Worm (Caenorhabditis elegans): Measurements from ENCODE around the gene T21H3.1.

T21H3.1 gene

DNA sequence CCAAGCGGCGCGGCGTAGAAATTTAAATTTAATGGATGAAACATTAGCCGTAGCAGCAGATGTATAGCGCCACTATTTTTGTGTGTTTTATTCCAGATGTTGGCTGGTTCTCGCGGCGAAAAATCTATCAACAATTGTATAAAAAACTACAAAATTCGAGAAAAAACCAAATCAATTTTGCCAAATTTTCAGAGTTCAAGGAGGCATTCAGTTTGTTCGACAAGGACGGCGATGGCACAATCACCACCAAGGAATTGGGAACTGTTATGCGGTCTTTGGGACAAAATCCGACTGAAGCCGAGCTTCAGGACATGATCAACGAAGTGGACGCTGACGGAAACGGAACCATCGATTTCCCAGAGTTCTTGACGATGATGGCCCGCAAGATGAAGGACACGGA is 20.1 kb upstream of the T21H3.1 start:
- no peak for TF ChIP-seq sem-4 (tag; optimal IDR thresholded peaks at IDR 0.05)
- no peak for TF ChIP-seq nhr-77 (tag; optimal IDR thresholded peaks at IDR 0.05)
- TF ChIP-seq F13H6.1 (tag; optimal IDR thresholded peaks at IDR 0.05), result no peak
- TF ChIP-seq unc-62 (GFP tag; optimal IDR thresholded peaks at IDR 0.05), result no peak
- TF ChIP-seq ztf-1 (GFP tag; conservative IDR thresholded peaks at IDR 0.05), result no peak
- no peak for TF ChIP-seq peb-1 (tag; optimal IDR thresholded peaks at IDR 0.05)
- no peak for TF ChIP-seq unc-55 (GFP tag; optimal IDR thresholded peaks at IDR 0.05)
- no peak for TF ChIP-seq blmp-1 (tag; optimal IDR thresholded peaks at IDR 0.05; ENCODE audit: insufficient read depth)
- no peak for TF ChIP-seq elt-3 (tag; optimal IDR thresholded peaks at IDR 0.05)
- no peak for TF ChIP-seq ama-1 (optimal IDR thresholded peaks at IDR 0.05)
- TF ChIP-seq nhr-21 (tag; optimal IDR thresholded peaks at IDR 0.05), result no peak
- TF ChIP-seq nhr-6 (tag; optimal IDR thresholded peaks at IDR 0.05), result no peak
- no peak for TF ChIP-seq fos-1 (tag; optimal IDR thresholded peaks at IDR 0.05)

DNA sequence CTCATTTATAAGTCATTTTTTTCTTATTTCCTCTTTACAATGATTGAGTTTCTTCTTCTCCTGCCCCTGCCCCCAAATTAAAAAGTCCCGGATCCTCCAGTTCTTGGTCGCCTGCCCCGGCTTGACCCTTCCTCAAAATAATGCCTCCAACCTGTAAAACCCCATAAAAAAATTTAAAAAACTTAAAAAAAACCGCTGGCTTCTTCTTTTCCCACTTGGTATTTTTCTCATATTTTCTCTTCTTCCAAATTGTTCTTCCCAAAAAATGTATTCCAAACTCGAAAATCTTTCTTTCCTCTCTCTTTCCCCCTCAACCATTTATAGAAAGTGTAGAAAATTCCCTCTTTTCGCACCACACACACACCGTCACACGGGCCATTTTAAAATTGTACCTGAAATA is 19.1 kb upstream of the T21H3.1 start:
- no peak for TF ChIP-seq nhr-237 (tag; optimal IDR thresholded peaks at IDR 0.05)
- TF ChIP-seq Y55F3AM.14 (GFP tag; optimal IDR thresholded peaks at IDR 0.05), result peak; percentile 62
- TF ChIP-seq blmp-1 (tag; optimal IDR thresholded peaks at IDR 0.05; ENCODE audit: insufficient read depth), result no peak
- TF ChIP-seq lin-11 (tag; optimal IDR thresholded peaks at IDR 0.05), result no peak
- peak; percentile 0 for TF ChIP-seq nhr-77 (tag; optimal IDR thresholded peaks at IDR 0.05)

DNA sequence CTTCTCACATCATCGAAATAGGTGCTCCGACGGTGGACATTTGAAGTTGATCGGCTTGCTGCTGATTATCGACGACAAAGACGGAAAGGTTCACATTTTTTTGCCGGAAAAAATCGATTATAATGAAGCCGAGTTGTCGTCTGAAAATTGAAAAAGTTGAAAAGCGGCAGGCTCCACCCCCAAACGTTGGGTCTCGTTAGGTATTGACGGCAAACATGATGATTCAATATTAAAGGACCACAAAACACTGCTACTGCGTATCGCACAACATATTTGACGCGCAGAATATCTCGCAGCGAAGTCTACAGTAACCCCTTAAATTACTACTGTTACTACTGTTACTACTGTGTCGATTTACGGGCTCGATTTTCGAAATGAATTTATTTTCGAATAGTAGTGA is 18.3 kb upstream of the T21H3.1 start:
- TF ChIP-seq snpc-4 (tag; optimal IDR thresholded peaks at IDR 0.05), result no peak
- peak; percentile 14 to 27 for TF ChIP-seq lsy-2 (tag; optimal IDR thresholded peaks at IDR 0.05)
- no peak for TF ChIP-seq elt-1 (tag; optimal IDR thresholded peaks at IDR 0.05)
- peak; percentile 79 for TF ChIP-seq Y55F3AM.14 (GFP tag; optimal IDR thresholded peaks at IDR 0.05)
- no peak for TF ChIP-seq aly-2 (tag; optimal IDR thresholded peaks at IDR 0.05)
- TF ChIP-seq nhr-129 (tag; optimal IDR thresholded peaks at IDR 0.05), result peak; percentile 3
- no peak for TF ChIP-seq sma-3 (GFP tag; optimal IDR thresholded peaks at IDR 0.05)
- TF ChIP-seq ztf-1 (GFP tag; conservative IDR thresholded peaks at IDR 0.05), result no peak

DNA sequence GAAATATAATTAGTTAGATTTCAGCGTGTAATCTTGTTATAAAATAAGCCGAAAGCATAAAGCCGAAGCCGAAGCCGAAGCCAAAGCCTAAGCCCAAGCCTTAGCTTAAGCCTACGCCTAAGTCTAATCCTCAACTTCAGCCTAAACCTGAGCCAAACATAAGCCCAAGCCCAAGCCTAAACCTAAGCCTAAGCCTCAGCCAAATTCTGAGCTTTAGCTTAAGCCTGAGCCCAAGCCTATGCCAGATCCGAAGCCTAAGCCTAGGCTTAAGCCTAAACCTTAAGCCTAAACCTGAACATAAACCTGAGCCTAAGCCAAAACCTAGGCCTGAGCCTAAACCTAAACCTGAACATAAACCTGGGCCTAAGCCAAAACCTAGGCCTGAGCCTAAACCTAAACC is 15.8 kb upstream of the T21H3.1 start:
- TF ChIP-seq elt-3 (tag; optimal IDR thresholded peaks at IDR 0.05) (no peak), lsy-2 (tag; optimal IDR thresholded peaks at IDR 0.05) (no peak), zag-1 (tag; optimal IDR thresholded peaks at IDR 0.05) (no peak), lin-11 (tag; optimal IDR thresholded peaks at IDR 0.05) (no peak), ama-1 (optimal IDR thresholded peaks at IDR 0.05) (no peak), F13H6.1 (tag; optimal IDR thresholded peaks at IDR 0.05) (no peak), unc-39 (tag; optimal IDR thresholded peaks at IDR 0.05) (no peak), ztf-11 (tag; optimal IDR thresholded peaks at IDR 0.05) (no peak), ztf-1 (GFP tag; conservative IDR thresholded peaks at IDR 0.05) (no peak), blmp-1 (tag; optimal IDR thresholded peaks at IDR 0.05; ENCODE audit: insufficient read depth) (no peak), lin-39 (tag; optimal IDR thresholded peaks at IDR 0.05) (no peak), C34F6.9 (tag; optimal IDR thresholded peaks at IDR 0.05) (no peak), ZK546.5 (tag; optimal IDR thresholded peaks at IDR 0.05) (no peak)

DNA sequence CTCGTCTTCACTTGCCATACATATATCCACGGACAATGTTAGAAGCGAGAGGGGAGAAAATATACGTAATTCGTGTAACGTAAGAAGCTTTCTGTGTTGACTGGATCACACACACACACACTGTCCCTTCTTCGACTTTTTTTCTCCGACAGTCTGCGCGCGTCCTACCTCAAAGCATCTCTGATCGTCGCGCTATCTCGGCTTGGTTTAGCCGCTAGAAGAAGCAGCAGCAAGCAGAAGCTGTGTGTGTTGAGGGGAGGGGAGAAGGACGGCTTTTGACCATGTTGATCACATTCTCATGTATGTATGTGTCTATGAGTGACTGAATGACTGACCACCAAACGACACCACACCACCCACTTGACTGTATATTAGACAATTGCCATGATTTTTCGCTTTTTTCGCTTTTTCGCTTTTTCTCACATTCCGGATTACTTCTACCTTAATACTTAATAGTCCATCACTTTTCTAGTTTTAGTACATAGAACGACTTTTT is 12.3 kb upstream of the T21H3.1 start, which contains the start of gene T21H3.5:
Gene T21H3.5 (minus strand): TSS at position 98 of the 496 bp plus-strand sequence.
- no peak for TF ChIP-seq nhr-10 (tag; optimal IDR thresholded peaks at IDR 0.05)
- no peak for TF ChIP-seq elt-3 (tag; optimal IDR thresholded peaks at IDR 0.05)
- TF ChIP-seq ztf-1 (GFP tag; conservative IDR thresholded peaks at IDR 0.05), result no peak
- TF ChIP-seq nhr-6 (tag; optimal IDR thresholded peaks at IDR 0.05), result no peak
- no peak for TF ChIP-seq sma-3 (GFP tag; optimal IDR thresholded peaks at IDR 0.05)

DNA sequence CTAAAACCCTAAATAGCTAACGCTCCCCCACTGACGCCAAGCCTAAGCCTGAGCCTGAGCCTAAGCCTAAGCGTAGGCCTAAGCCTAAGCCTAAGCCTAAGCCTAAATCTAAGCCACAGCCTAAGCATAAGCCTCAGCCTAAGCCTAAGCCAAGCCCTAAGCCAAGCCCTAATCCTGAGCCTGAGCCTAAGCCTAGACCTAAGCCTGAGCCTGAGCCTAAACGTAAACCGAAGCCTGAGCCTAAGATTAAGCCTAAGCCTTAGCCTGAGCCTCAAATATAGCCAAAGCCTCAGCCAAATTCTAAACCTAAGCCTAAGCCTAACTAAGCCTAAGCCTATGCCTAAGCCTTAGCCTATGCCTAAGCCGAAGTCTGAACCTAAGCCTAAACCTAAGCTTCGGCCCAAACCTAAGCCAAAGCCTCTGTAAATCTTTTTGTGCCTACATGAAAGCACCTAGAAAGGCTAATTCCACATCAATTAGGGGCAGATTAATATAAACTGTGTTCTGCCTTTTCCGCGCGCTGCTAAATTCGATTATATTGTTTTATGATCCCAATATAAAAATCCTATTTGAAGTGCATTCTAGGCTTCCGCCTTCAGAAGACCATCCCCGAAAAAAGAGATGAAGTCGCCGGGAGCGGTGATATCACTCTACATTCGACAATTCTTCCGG is 11.3 kb upstream of the T21H3.1 start, which contains the start of gene ptr-16:
Gene ptr-16 (plus strand): TSS at position 622 of the 672 bp plus-strand sequence.
- TF ChIP-seq mbf-1 (tag; optimal IDR thresholded peaks at IDR 0.05) (no peak), Y55F3AM.14 (GFP tag; optimal IDR thresholded peaks at IDR 0.05) (no peak), unc-39 (tag; optimal IDR thresholded peaks at IDR 0.05) (no peak), lsy-2 (tag; optimal IDR thresholded peaks at IDR 0.05) (no peak), fos-1 (tag; optimal IDR thresholded peaks at IDR 0.05) (no peak), nhr-11 (tag; optimal IDR thresholded peaks at IDR 0.05) (no peak), unc-62 (GFP tag; optimal IDR thresholded peaks at IDR 0.05) (no peak), egl-27 (tag; optimal IDR thresholded peaks at IDR 0.05) (no peak), nhr-21 (tag; optimal IDR thresholded peaks at IDR 0.05) (no peak), peb-1 (tag; optimal IDR thresholded peaks at IDR 0.05) (no peak), ztf-4 (tag; optimal IDR thresholded peaks at IDR 0.05) (no peak), lin-13 (GFP tag; optimal IDR thresholded peaks at IDR 0.05) (no peak), unc-55 (GFP tag; optimal IDR thresholded peaks at IDR 0.05) (no peak), F13H6.1 (tag; optimal IDR thresholded peaks at IDR 0.05) (no peak), blmp-1 (tag; optimal IDR thresholded peaks at IDR 0.05; ENCODE audit: insufficient read depth) (no peak), ama-1 (optimal IDR thresholded peaks at IDR 0.05) (no peak), sma-3 (GFP tag; optimal IDR thresholded peaks at IDR 0.05) (no peak), sem-4 (tag; optimal IDR thresholded peaks at IDR 0.05) (no peak), C34F6.9 (tag; optimal IDR thresholded peaks at IDR 0.05) (no peak)
